Worm (Caenorhabditis elegans) whole organism, L4 larva: ENCODE data around the gene trpp-4.

Source experiments
- lir-3 ChIP-seq: sonication (generic microtip); optimal IDR thresholded peaks from 2 replicates; lab custom pipeline; 2016; ENCODE audit warnings: mild to moderate bottlenecking, missing genetic modification characterization, missing compliant biosample characterization
- lsy-2 ChIP-seq, 2 experiments: fragments of 150-350 bp in 1 of 2; sonication (generic microtip) in 1 of 2; optimal IDR thresholded peaks; 2 replicates each; lab custom pipeline; 2014 to 2017; ENCODE audit warnings: missing biosample characterization in 2 of 2, missing genetic modification characterization in 2 of 2
- skn-1 ChIP-seq: fragments of 150-350 bp; optimal IDR thresholded peaks from 2 replicates; lab custom pipeline; 2014; ENCODE audit warnings: missing biosample characterization, missing genetic modification characterization

ce11 chrV:9386143-9386542 lies 14.0 kb upstream of the trpp-4 start, which contains the start of gene hum-2:
- TF ChIP-seq skn-1 (tag; lab: Kevin White, UChicago) (no peak), lir-3 (tag; lab: Kevin White, UChicago) (no peak), lsy-2 (tag; optimal IDR thresholded peaks at IDR 0.05; lab: Kevin White, UChicago) (no peak)
